Worm (Caenorhabditis elegans) whole organism, L2 larva: ENCODE results near the gene daam-1.

Experiments used
- C34F6.9 ChIP-seq: fragments of 150-350 bp; optimal IDR thresholded peaks from 2 replicates; lab custom pipeline; 2014; ENCODE audit warnings: missing biosample characterization, missing genetic modification characterization
- F13H6.1 ChIP-seq: sonication (generic microtip); optimal IDR thresholded peaks from 2 replicates; lab custom pipeline; 2016; ENCODE audit warnings: missing genetic modification characterization, missing compliant biosample characterization
- R02D3.7 ChIP-seq: fragments of 150-350 bp; optimal IDR thresholded peaks from 2 replicates; lab custom pipeline; 2014; ENCODE audit warnings: missing biosample characterization, missing genetic modification characterization
- ZK546.5 ChIP-seq: sonication (generic microtip); optimal IDR thresholded peaks from 2 replicates; lab custom pipeline; 2017; ENCODE audit warnings: missing biosample characterization, missing genetic modification characterization
- alr-1 ChIP-seq: fragments of 150-350 bp; optimal IDR thresholded peaks from 2 replicates; lab custom pipeline; 2014; ENCODE audit warnings: missing biosample characterization, missing genetic modification characterization
- aly-2 ChIP-seq: fragments of 150-350 bp; optimal IDR thresholded peaks from 2 replicates; lab custom pipeline; 2014; ENCODE audit warnings: missing biosample characterization, missing genetic modification characterization
- ama-1 ChIP-seq: fragments of 150-350 bp; optimal IDR thresholded peaks from 2 replicates; lab custom pipeline; 2018; ENCODE audit warnings: inconsistent platforms
- ceh-82 ChIP-seq: fragments of 150-350 bp; optimal IDR thresholded peaks from 2 replicates; lab custom pipeline; 2014; ENCODE audit warnings: missing biosample characterization, missing genetic modification characterization
- crh-2 ChIP-seq: sonication (generic microtip); optimal IDR thresholded peaks from 2 replicates; lab custom pipeline; 2017; ENCODE audit warnings: missing biosample characterization, missing genetic modification characterization
- elt-1 ChIP-seq: fragments of 150-350 bp; optimal IDR thresholded peaks from 2 replicates; lab custom pipeline; 2014; ENCODE audit warnings: missing biosample characterization, missing genetic modification characterization
- fos-1 ChIP-seq: fragments of 150-350 bp; optimal IDR thresholded peaks from 2 replicates; lab custom pipeline; 2014; ENCODE audit warnings: missing biosample characterization, missing genetic modification characterization
- gmeb-1 ChIP-seq: fragments of 150-350 bp; optimal IDR thresholded peaks from 2 replicates; lab custom pipeline; 2014; ENCODE audit warnings: missing biosample characterization, missing genetic modification characterization
- lin-11 ChIP-seq: fragments of 150-350 bp; sonication (generic microtip); optimal IDR thresholded peaks from 2 replicates; lab custom pipeline; 2014; ENCODE audit warnings: missing biosample characterization, missing genetic modification characterization, inconsistent platforms, mixed read lengths
- lin-13 ChIP-seq: fragments of 150-350 bp; optimal IDR thresholded peaks from 2 replicates; lab custom pipeline; 2014; ENCODE audit warnings: missing biosample characterization, missing genetic modification reagents, missing genetic modification characterization
- lin-39 ChIP-seq: fragments of 150-350 bp; optimal IDR thresholded peaks from 2 replicates; lab custom pipeline; 2014; ENCODE audit warnings: missing biosample characterization, missing genetic modification reagents, missing genetic modification characterization
- lsy-2 ChIP-seq, 2 experiments: fragments of 150-350 bp in 1 of 2; sonication (generic microtip) in 1 of 2; optimal IDR thresholded peaks; 2 replicates each; lab custom pipeline; 2014 to 2017; ENCODE audit warnings: missing biosample characterization in 2 of 2, missing genetic modification characterization in 2 of 2
- mab-5 ChIP-seq: fragments of 150-350 bp; optimal IDR thresholded peaks from 2 replicates; lab custom pipeline; 2014; ENCODE audit warnings: missing biosample characterization, missing genetic modification characterization
- mdl-1 ChIP-seq, 2 experiments: fragments of 150-350 bp in 1 of 2; sonication (generic microtip) in 1 of 2; optimal IDR thresholded peaks; 2 replicates each; lab custom pipeline; 2017; ENCODE audit warnings: missing biosample characterization in 2 of 2, missing genetic modification characterization in 2 of 2
- nhr-11 ChIP-seq: fragments of 150-350 bp; optimal IDR thresholded peaks from 2 replicates; lab custom pipeline; 2014; ENCODE audit warnings: missing biosample characterization, missing genetic modification characterization
- nhr-12 ChIP-seq: fragments of 150-350 bp; optimal IDR thresholded peaks from 2 replicates; lab custom pipeline; 2014; ENCODE audit warnings: missing biosample characterization, missing genetic modification characterization
- nhr-23 ChIP-seq: fragments of 150-350 bp; optimal IDR thresholded peaks from 2 replicates; lab custom pipeline; 2014; ENCODE audit warnings: missing biosample characterization, missing genetic modification reagents, missing genetic modification characterization
- nhr-237 ChIP-seq: fragments of 150-350 bp; optimal IDR thresholded peaks from 2 replicates; lab custom pipeline; 2014; ENCODE audit warnings: missing biosample characterization, missing genetic modification characterization
- nhr-25 ChIP-seq: fragments of 150-350 bp; sonication (generic microtip); optimal IDR thresholded peaks from 3 replicates; lab custom pipeline; 2014; ENCODE audit warnings: missing biosample characterization, missing genetic modification characterization
- nhr-6 ChIP-seq: fragments of 150-350 bp; optimal IDR thresholded peaks from 2 replicates; lab custom pipeline; 2014; ENCODE audit warnings: missing biosample characterization, missing genetic modification characterization
- nhr-77 ChIP-seq: fragments of 150-350 bp; optimal IDR thresholded peaks from 2 replicates; lab custom pipeline; 2014; ENCODE audit warnings: missing biosample characterization, missing genetic modification characterization
- peb-1 ChIP-seq: fragments of 150-350 bp; optimal IDR thresholded peaks from 2 replicates; lab custom pipeline; 2014; ENCODE audit warnings: missing biosample characterization, missing genetic modification characterization
- sem-4 ChIP-seq: fragments of 150-350 bp; optimal IDR thresholded peaks from 2 replicates; lab custom pipeline; 2014; ENCODE audit warnings: missing biosample characterization, missing genetic modification reagents, missing genetic modification characterization
- sma-3 ChIP-seq: sonication (generic microtip); optimal IDR thresholded peaks from 2 replicates; lab custom pipeline; 2016; ENCODE audit warnings: missing genetic modification reagents, missing genetic modification characterization, missing compliant biosample characterization
- snpc-4 ChIP-seq: fragments of 150-350 bp; optimal IDR thresholded peaks from 2 replicates; lab custom pipeline; 2014; ENCODE audit warnings: missing biosample characterization, missing genetic modification characterization
- unc-55 ChIP-seq: fragments of 150-350 bp; sonication (generic microtip); optimal IDR thresholded peaks from 3 replicates; lab custom pipeline; 2014; ENCODE audit warnings: missing biosample characterization, missing genetic modification reagents, missing genetic modification characterization
- unc-62 ChIP-seq: fragments of 150-350 bp; optimal IDR thresholded peaks from 2 replicates; lab custom pipeline; 2014; ENCODE audit warnings: missing biosample characterization, missing genetic modification reagents, missing genetic modification characterization
- ztf-1 ChIP-seq: fragments of 200-800 bp; sonication (Bioruptor generic); conservative IDR thresholded peaks from 2 replicates; pipeline ENCODE4 v1.3.6; 2022; ENCODE audit warnings: missing genetic modification characterization, missing compliant biosample characterization
- ztf-11 ChIP-seq: sonication (generic microtip); optimal IDR thresholded peaks from 2 replicates; lab custom pipeline; 2017; ENCODE audit warnings: missing biosample characterization, missing genetic modification characterization

The daam-1 gene

ce11 chrV:103977-104376 is 20.3 kb upstream of the daam-1 start, which contains the start of gene rps-27:
Gene rps-27, minus strand, starts transcription at chrV:104077.
- TF ChIP-seq lin-13 (GFP tag; lab: Kevin White, UChicago) (no peak), F13H6.1 (tag; lab: Kevin White, UChicago) (no peak), R02D3.7 (tag; lab: Kevin White, UChicago) (no peak), mab-5 (tag; lab: Kevin White, UChicago) (no peak), alr-1 (tag; lab: Kevin White, UChicago) (no peak), nhr-77 (tag; lab: Kevin White, UChicago) (no peak), mdl-1 (tag; optimal IDR thresholded peaks at IDR 0.05; lab: Kevin White, UChicago) (no peak), gmeb-1 (tag; lab: Kevin White, UChicago) (no peak), C34F6.9 (tag; lab: Kevin White, UChicago) (no peak), ZK546.5 (no peak), nhr-12 (tag; lab: Kevin White, UChicago) (no peak), snpc-4 (tag; lab: Kevin White, UChicago) (no peak), ceh-82 (tag; lab: Kevin White, UChicago) (no peak), aly-2 (tag; lab: Kevin White, UChicago) (no peak)

ce11 chrV:103043-103702 is 19.5 kb upstream of the daam-1 start:
- TF ChIP-seq peb-1 (tag; lab: Kevin White, UChicago) (no peak), ztf-1 (no peak), lin-11 (tag; lab: Kevin White, UChicago) (no peak), nhr-11 (tag; lab: Kevin White, UChicago) (no peak), F13H6.1 (tag; lab: Kevin White, UChicago) (no peak)

- TF ChIP-seq gmeb-1 (tag; lab: Kevin White, UChicago): no peak
- no peak for TF ChIP-seq peb-1 (tag; lab: Kevin White, UChicago)
- TF ChIP-seq sma-3 (GFP tag; lab: Kevin White, UChicago): no peak
- TF ChIP-seq ceh-82 (tag; lab: Kevin White, UChicago): no peak
- TF ChIP-seq lin-39: no peak
- no peak for TF ChIP-seq mab-5 (tag; lab: Kevin White, UChicago)
- TF ChIP-seq nhr-23 (tag; lab: Kevin White, UChicago): no peak
- TF ChIP-seq elt-1 (tag; lab: Kevin White, UChicago): no peak
- TF ChIP-seq nhr-6 (tag; lab: Kevin White, UChicago): no peak
These were observed 18.5 kb upstream of the daam-1 start for ce11 chrV:102165-102564.

ce11 chrV:68112-68511 is 15.5 kb downstream of the daam-1 start:
- no peak for TF ChIP-seq sem-4 (tag; lab: Kevin White, UChicago)
- TF ChIP-seq ZK546.5: no peak
- no peak for TF ChIP-seq nhr-6 (tag; lab: Kevin White, UChicago)
- TF ChIP-seq elt-1 (tag; lab: Kevin White, UChicago): no peak
- no peak for TF ChIP-seq crh-2 (tag; lab: Kevin White, UChicago)
- no peak for TF ChIP-seq R02D3.7 (tag; lab: Kevin White, UChicago)
- no peak for TF ChIP-seq nhr-25 (tag; lab: Kevin White, UChicago)
- no peak for TF ChIP-seq mdl-1 (tag; optimal IDR thresholded peaks at IDR 0.05; lab: Kevin White, UChicago)
- TF ChIP-seq nhr-23 (tag; lab: Kevin White, UChicago): no peak
- no peak for TF ChIP-seq unc-62 (GFP tag; lab: Kevin White, UChicago)
- no peak for TF ChIP-seq unc-55 (GFP tag; lab: Kevin White, UChicago)
- no peak for TF ChIP-seq gmeb-1 (tag; lab: Kevin White, UChicago)
- TF ChIP-seq, all 48 proteins: peak for 0

- TF ChIP-seq gmeb-1 (tag; lab: Kevin White, UChicago) (no peak), mdl-1 (tag; optimal IDR thresholded peaks at IDR 0.05; lab: Kevin White, UChicago) (no peak), nhr-77 (tag; lab: Kevin White, UChicago) (no peak), fos-1 (tag; lab: Kevin White, UChicago) (no peak), nhr-11 (tag; lab: Kevin White, UChicago) (no peak), ama-1 (lab: Kevin White, UChicago) (no peak), nhr-237 (tag; lab: Kevin White, UChicago) (no peak), nhr-12 (tag; lab: Kevin White, UChicago) (no peak), ztf-1 (no peak), lsy-2 (tag; optimal IDR thresholded peaks at IDR 0.05; lab: Kevin White, UChicago) (no peak), ztf-11 (tag; lab: Kevin White, UChicago) (no peak)
These were observed 17.1 kb downstream of the daam-1 start for ce11 chrV:66506-66905.
